Worm (Caenorhabditis elegans): ENCODE data around the gene moc-6.

- TF ChIP-seq mes-4 (tag; optimal IDR thresholded peaks at IDR 0.05) = no peak
- TF ChIP-seq lag-1 (GFP tag; IDR thresholded peaks at IDR 0.05) = no peak
- TF ChIP-seq F39B2.1 (GFP tag; IDR thresholded peaks at IDR 0.05) = no peak
- TF ChIP-seq ama-1 (optimal IDR thresholded peaks at IDR 0.05) = no peak
- no peak for TF ChIP-seq ama-1 (GFP tag; optimal IDR thresholded peaks at IDR 0.05)
- TF ChIP-seq nfya-1 (tag; optimal IDR thresholded peaks at IDR 0.05; ENCODE audit: borderline replicate concordance, insufficient read depth) = no peak
Measured at ce11 chrIII:5218687-5219086, 22.9 kb downstream of the moc-6 start, which contains the start of gene ZC155.2.
